Fruit fly (Drosophila melanogaster) whole organism, embryonic: ENCODE results near the gene Polr3F.

Experiments used
- Atf3 ChIP-seq: fragments of 200-800 bp; sonication (Bioruptor generic); optimal IDR thresholded peaks from 3 replicates; lab custom pipeline; 2016; ENCODE audit warnings: missing biosample characterization, missing genetic modification characterization
- Bdp1 ChIP-seq: fragments of 200-800 bp; sonication (Bioruptor generic); optimal IDR thresholded peaks from 3 replicates; lab custom pipeline; 2016; ENCODE audit warnings: missing biosample characterization, missing genetic modification characterization
- CG10267 ChIP-seq: fragments of 200-800 bp; sonication (Bioruptor generic); optimal IDR thresholded peaks from 2 replicates; lab custom pipeline; 2018; ENCODE audit warnings: missing biosample characterization, mild to moderate bottlenecking, missing genetic modification characterization, moderate library complexity
- CG10462 ChIP-seq: fragments of 200-800 bp; sonication (Bioruptor generic); optimal IDR thresholded peaks from 2 replicates; lab custom pipeline; 2016; ENCODE audit warnings: missing biosample characterization, missing genetic modification characterization
- CG11247 ChIP-seq: fragments of 200-800 bp; sonication (Bioruptor generic); IDR thresholded peaks from 2 replicates; pipeline ENCODE4 v1.3.6; 2022; ENCODE audit warnings: missing biosample characterization, missing genetic modification characterization
- CG11456 ChIP-seq: fragments of 200-800 bp; sonication (Bioruptor generic); IDR thresholded peaks from 3 replicates; pipeline ENCODE4 v1.3.6; 2022; ENCODE audit warnings: missing biosample characterization, missing genetic modification characterization
- CG13123 ChIP-seq: fragments of 200-800 bp; sonication (Bioruptor generic); optimal IDR thresholded peaks from 2 replicates; lab custom pipeline; 2016; ENCODE audit warnings: missing biosample characterization, missing genetic modification characterization
- CG13424 ChIP-seq: fragments of 200-800 bp; sonication (Bioruptor generic); optimal IDR thresholded peaks from 2 replicates; lab custom pipeline; 2019; ENCODE audit warnings: missing biosample characterization, mild to moderate bottlenecking, missing genetic modification characterization, moderate library complexity
- CG15514 ChIP-seq: fragments of 200-800 bp; sonication (Bioruptor generic); optimal IDR thresholded peaks from 3 replicates; lab custom pipeline; 2017; ENCODE audit warnings: missing biosample characterization, missing genetic modification characterization, mild to moderate bottlenecking, moderate library complexity, missing genetic modification reagents
- CG18011 ChIP-seq: fragments of 200-800 bp; sonication (Bioruptor generic); optimal IDR thresholded peaks from 2 replicates; lab custom pipeline; 2017; ENCODE audit warnings: missing biosample characterization, missing genetic modification characterization, mild to moderate bottlenecking, moderate library complexity, missing genotype
- CG2202 ChIP-seq: fragments of 200-800 bp; sonication (Bioruptor generic); optimal IDR thresholded peaks from 2 replicates; lab custom pipeline; 2018; ENCODE audit warnings: missing biosample characterization, mild to moderate bottlenecking, missing genetic modification characterization
- CG32772 ChIP-seq: fragments of 200-800 bp; sonication (Bioruptor generic); IDR thresholded peaks from 2 replicates; pipeline ENCODE4 v1.3.6; 2022; ENCODE audit warnings: missing biosample characterization, missing genetic modification characterization
- CG3281 ChIP-seq: fragments of 200-800 bp; sonication (Bioruptor generic); optimal IDR thresholded peaks from 3 replicates; lab custom pipeline; 2017; ENCODE audit warnings: missing biosample characterization, mild to moderate bottlenecking, missing genetic modification characterization
- CG3726 ChIP-seq: fragments of 200-800 bp; sonication (Bioruptor generic); IDR thresholded peaks from 3 replicates; pipeline ENCODE4, ENCODE4 v1.3.6; 2022; ENCODE audit warnings: missing biosample characterization, missing genetic modification characterization
- CG3995 ChIP-seq: fragments of 200-800 bp; sonication (Bioruptor generic); optimal IDR thresholded peaks from 3 replicates; lab custom pipeline; 2016; ENCODE audit warnings: missing biosample characterization, missing genetic modification characterization
- CG43689 ChIP-seq: fragments of 200-800 bp; sonication (Bioruptor generic); IDR thresholded peaks from 2 replicates; pipeline ENCODE4 v1.3.6; 2022; ENCODE audit warnings: missing biosample characterization, missing genetic modification characterization
- CG4820 ChIP-seq: fragments of 200-800 bp; sonication (Bioruptor generic); optimal IDR thresholded peaks from 3 replicates; lab custom pipeline; 2016; ENCODE audit warnings: missing biosample characterization, missing genetic modification characterization
- CG6791 ChIP-seq: fragments of 200-800 bp; sonication (Bioruptor generic); IDR thresholded peaks from 3 replicates; pipeline ENCODE4 v1.3.6; 2022; ENCODE audit warnings: missing biosample characterization, missing genetic modification characterization; ENCODE audit not compliant: partially characterized antibody
- CG8089 ChIP-seq: fragments of 200-800 bp; sonication (Bioruptor generic); optimal IDR thresholded peaks from 3 replicates; lab custom pipeline; 2016; ENCODE audit warnings: missing biosample characterization, missing genetic modification characterization
- CG9215 ChIP-seq: fragments of 200-800 bp; sonication (Bioruptor generic); IDR thresholded peaks from 2 replicates; pipeline ENCODE4 v1.3.6; 2022; ENCODE audit warnings: missing biosample characterization, missing genetic modification characterization
- D19A ChIP-seq: fragments of 200-800 bp; optimal IDR thresholded peaks from 3 replicates; lab custom pipeline; 2019; ENCODE audit warnings: missing biosample characterization, mild to moderate bottlenecking, missing genetic modification characterization, moderate library complexity
- E2f1 ChIP-seq: fragments of 200-800 bp; sonication (Bioruptor generic); IDR thresholded peaks from 2 replicates; pipeline ENCODE4 v1.3.6; 2022; ENCODE audit warnings: missing biosample characterization, missing genetic modification characterization
- MBD-R2 ChIP-seq: fragments of 200-800 bp; sonication (Bioruptor generic); IDR thresholded peaks from 2 replicates; pipeline ENCODE4 v1.3.6; 2022; ENCODE audit warnings: missing biosample characterization, missing genetic modification characterization
- Optix ChIP-seq: fragments of 200-800 bp; sonication (Bioruptor generic); IDR thresholded peaks from 3 replicates; pipeline ENCODE4 v1.3.6; 2022; ENCODE audit warnings: missing biosample characterization, missing genetic modification characterization
- Ptx1 ChIP-seq: fragments of 200-800 bp; sonication (Bioruptor generic); IDR thresholded peaks from 2 replicates; pipeline ENCODE4 v1.3.6; 2022; ENCODE audit warnings: missing biosample characterization, missing genetic modification characterization
- Sox100B ChIP-seq: fragments of 200-800 bp; sonication (Bioruptor generic); optimal IDR thresholded peaks from 3 replicates; lab custom pipeline; 2018; ENCODE audit warnings: missing biosample characterization, mild to moderate bottlenecking, missing genetic modification characterization
- Tbp ChIP-seq: fragments of >200 bp; optimal IDR thresholded peaks from 2 replicates; lab custom pipeline; 2018; ENCODE audit warnings: missing biosample characterization, missing genetic modification characterization
- ap ChIP-seq: fragments of 200-800 bp; sonication (Bioruptor generic); IDR thresholded peaks from 2 replicates; pipeline ENCODE4 v1.3.6; 2022; ENCODE audit warnings: missing biosample characterization, missing genetic modification characterization
- ara ChIP-seq: fragments of 200-800 bp; sonication (Bioruptor generic); IDR thresholded peaks from 2 replicates; pipeline ENCODE4 v1.3.6; 2022; ENCODE audit warnings: missing biosample characterization, missing genetic modification characterization
- btn ChIP-seq: fragments of 200-800 bp; sonication (Bioruptor generic); optimal IDR thresholded peaks from 2 replicates; lab custom pipeline; 2016; ENCODE audit warnings: missing biosample characterization, missing genetic modification characterization
- caup ChIP-seq: fragments of 200-800 bp; sonication (Bioruptor generic); optimal IDR thresholded peaks from 3 replicates; lab custom pipeline; 2017; ENCODE audit warnings: missing biosample characterization, mild to moderate bottlenecking, missing genetic modification characterization, moderate library complexity; ENCODE audit not compliant: severe bottlenecking
- dati ChIP-seq: fragments of 200-800 bp; sonication (Bioruptor generic); IDR thresholded peaks from 2 replicates; pipeline ENCODE4 v1.3.6; 2022; ENCODE audit warnings: missing biosample characterization, missing genetic modification characterization
- dimm ChIP-seq: fragments of 200-800 bp; sonication (Bioruptor generic); IDR thresholded peaks from 2 replicates; pipeline ENCODE4 v1.3.6; 2022; ENCODE audit warnings: missing biosample characterization, missing genetic modification characterization
- esg ChIP-seq: fragments of 200-800 bp; sonication (Bioruptor generic); conservative IDR thresholded peaks from 2 replicates; pipeline ENCODE4 v1.3.6; 2022; ENCODE audit warnings: missing biosample characterization, missing genetic modification characterization
- gsb-n ChIP-seq: fragments of 200-800 bp; sonication (Bioruptor generic); optimal IDR thresholded peaks from 3 replicates; lab custom pipeline; 2018; ENCODE audit warnings: missing biosample characterization, mild to moderate bottlenecking, missing genetic modification characterization
- ind ChIP-seq: fragments of 200-800 bp; sonication (Bioruptor generic); optimal IDR thresholded peaks from 3 replicates; lab custom pipeline; 2016; ENCODE audit warnings: missing biosample characterization, missing genetic modification characterization
- jumu ChIP-seq: fragments of 200-800 bp; sonication (Bioruptor generic); optimal IDR thresholded peaks from 3 replicates; lab custom pipeline; 2016; ENCODE audit warnings: missing biosample characterization, missing genetic modification characterization
- lilli ChIP-seq: fragments of 200-800 bp; sonication (Bioruptor generic); optimal IDR thresholded peaks from 3 replicates; lab custom pipeline; 2016; ENCODE audit warnings: missing biosample characterization, missing genetic modification characterization
- oc ChIP-seq: fragments of 200-800 bp; sonication (Bioruptor generic); optimal IDR thresholded peaks from 2 replicates; lab custom pipeline; 2018; ENCODE audit warnings: missing biosample characterization, mild to moderate bottlenecking, missing genetic modification characterization, moderate library complexity
- pb ChIP-seq: fragments of 200-800 bp; sonication (Bioruptor generic); optimal IDR thresholded peaks from 3 replicates; lab custom pipeline; 2016; ENCODE audit warnings: missing biosample characterization, missing genetic modification characterization
- pfk ChIP-seq: fragments of 200-800 bp; sonication (Bioruptor generic); optimal IDR thresholded peaks from 2 replicates; lab custom pipeline; 2018; ENCODE audit warnings: missing biosample characterization, mild to moderate bottlenecking, missing genetic modification characterization, moderate library complexity
- ro ChIP-seq: fragments of 200-800 bp; sonication (Bioruptor generic); IDR thresholded peaks from 2 replicates; pipeline ENCODE4 v1.3.6; 2022; ENCODE audit warnings: missing biosample characterization, missing genetic modification characterization
- scrt ChIP-seq: fragments of 200-800 bp; sonication (Bioruptor generic); optimal IDR thresholded peaks from 2 replicates; lab custom pipeline; 2018; ENCODE audit warnings: missing biosample characterization, mild to moderate bottlenecking, missing genetic modification characterization, moderate library complexity
- sisA ChIP-seq: fragments of 200-800 bp; sonication (Bioruptor generic); IDR thresholded peaks from 2 replicates; pipeline ENCODE4 v1.3.6; 2022; ENCODE audit warnings: missing biosample characterization, missing genetic modification characterization
- ssp ChIP-seq: fragments of 200-800 bp; sonication (Bioruptor generic); IDR thresholded peaks from 2 replicates; pipeline ENCODE4 v1.3.6; 2022; ENCODE audit warnings: missing biosample characterization, missing genetic modification characterization
- tio ChIP-seq: fragments of 200-800 bp; sonication (Bioruptor generic); optimal IDR thresholded peaks from 2 replicates; lab custom pipeline; 2017; ENCODE audit warnings: missing biosample characterization, missing genetic modification characterization, inconsistent platforms
- trem ChIP-seq: fragments of 200-800 bp; optimal IDR thresholded peaks from 3 replicates; lab custom pipeline; 2019; ENCODE audit warnings: missing biosample characterization, mild to moderate bottlenecking, missing genetic modification characterization, moderate library complexity
- zf30C ChIP-seq: fragments of 200-800 bp; sonication (Bioruptor generic); optimal IDR thresholded peaks from 3 replicates; lab custom pipeline; 2018; ENCODE audit warnings: missing biosample characterization, mild to moderate bottlenecking, missing genetic modification characterization
- zfh1 ChIP-seq: fragments of 200-800 bp; sonication (Bioruptor generic); IDR thresholded peaks from 3 replicates; pipeline ENCODE4 v1.3.6; 2022; ENCODE audit warnings: missing biosample characterization, missing genetic modification characterization
- zfh2 ChIP-seq: fragments of 200-800 bp; sonication (Bioruptor generic); optimal IDR thresholded peaks from 2 replicates; lab custom pipeline; 2016; ENCODE audit warnings: missing biosample characterization, missing genetic modification characterization

Gene Polr3F

dm6 chr3R:22362218-22362907 lies 4.8 kb downstream of the Polr3F start, which contains the start of the genes JMJD6, CG7071 and Muted:
TSS of gene JMJD6 (minus strand) at chr3R:22362371.
TSS of gene CG7071 (plus strand) at chr3R:22362620.
TSS of gene Muted (plus strand) at chr3R:22362620.
- TF ChIP-seq CG3995 (GFP tag; lab: Kevin White, UChicago): peak; percentile 71
- TF ChIP-seq CG9215 (GFP tag; lab: Robert Waterston, UW): peak; percentile 92
- TF ChIP-seq zf30C (GFP tag; lab: Kevin White, UChicago): peak; percentile 9
- peak; percentile 82 for TF ChIP-seq trem (tag; lab: Kevin White, UChicago)
- peak; percentile 67; the same call in 2 of the 3 replicates for TF ChIP-seq CG6791 (GFP tag; lab: Robert Waterston, UW)
- TF ChIP-seq Ptx1: peak; percentile 93
- TF ChIP-seq CG32772 (GFP tag; lab: Robert Waterston, UW): peak; percentile 86
- peak; percentile 92 for TF ChIP-seq CG15514 (GFP tag; lab: Kevin White, UChicago)
- TF ChIP-seq scrt: peak; percentile 80
- TF ChIP-seq ara (GFP tag; lab: Robert Waterston, UW): peak; percentile 86
- TF ChIP-seq ind: peak; percentile 93
- TF ChIP-seq pb: no peak
- TF ChIP-seq zfh1 (GFP tag; lab: Robert Waterston, UW): peak; percentile 95
- TF ChIP-seq Atf3: peak; percentile 86
- TF ChIP-seq CG10267 (tag; lab: Kevin White, UChicago): peak; percentile 86
- peak; percentile 84 for TF ChIP-seq CG2202
- TF ChIP-seq pfk (GFP tag; lab: Kevin White, UChicago): peak; percentile 97
- TF ChIP-seq Optix: peak; percentile 88
- peak; percentile 97 for TF ChIP-seq lilli (GFP tag; lab: Kevin White, UChicago)
- TF ChIP-seq CG43689 (GFP tag; lab: Robert Waterston, UW): no peak; the same call in 1 of the 2 replicates
- TF ChIP-seq Tbp (GFP tag; lab: Kevin White, UChicago): peak; percentile 42
- TF ChIP-seq sisA: peak; percentile 93
- peak; percentile 79 for TF ChIP-seq CG10462 (GFP tag; lab: Kevin White, UChicago)
- peak; percentile 81 for TF ChIP-seq ro
- peak; percentile 88 for TF ChIP-seq jumu (GFP tag; lab: Kevin White, UChicago)
- TF ChIP-seq CG3726: peak; percentile 84; the same call in 2 of the 3 replicates
- peak; percentile 76 for TF ChIP-seq ssp
- TF ChIP-seq dimm (GFP tag; lab: Robert Waterston, UW): peak; percentile 64; the same call in 1 of the 2 replicates
- peak; percentile 15 for TF ChIP-seq btn (GFP tag; lab: Kevin White, UChicago)
- peak; percentile 83 for TF ChIP-seq Sox100B (GFP tag; lab: Kevin White, UChicago)
- TF ChIP-seq CG4820: peak; percentile 86
- TF ChIP-seq CG11247 (GFP tag; lab: Robert Waterston, UW): peak; percentile 91
- TF ChIP-seq caup (GFP tag; lab: Kevin White, UChicago): peak; percentile 89
- peak; percentile 84 for TF ChIP-seq E2f1 (GFP tag; lab: Robert Waterston, UW)
- peak; percentile 89 for TF ChIP-seq CG13123 (GFP tag; lab: Kevin White, UChicago)
- TF ChIP-seq CG8089 (GFP tag; lab: Kevin White, UChicago): peak; percentile 83
- TF ChIP-seq tio (GFP tag; lab: Kevin White, UChicago): peak; percentile 86
- peak; percentile 85 for TF ChIP-seq CG18011 (GFP tag; lab: Kevin White, UChicago)
- TF ChIP-seq CG13424: peak; percentile 96
- peak; percentile 87 for TF ChIP-seq dati (GFP tag; lab: Robert Waterston, UW)
- peak; percentile 85 for TF ChIP-seq esg (GFP tag; lab: Robert Waterston, UW)
- peak; percentile 87 for TF ChIP-seq ap (GFP tag; lab: Robert Waterston, UW)
- peak; percentile 95 for TF ChIP-seq zfh2 (GFP tag; lab: Kevin White, UChicago)
- TF ChIP-seq CG11456: peak; percentile 93
- peak; percentile 81 for TF ChIP-seq oc
- TF ChIP-seq Bdp1 (GFP tag; lab: Kevin White, UChicago): peak; percentile 84
- TF ChIP-seq gsb-n (tag; lab: Kevin White, UChicago): peak; percentile 73
- TF ChIP-seq MBD-R2 (GFP tag; lab: Robert Waterston, UW): peak; percentile 83
- TF ChIP-seq D19A (tag; lab: Kevin White, UChicago): peak; percentile 70
- TF ChIP-seq CG3281: peak; percentile 92
